Fruit fly (Drosophila melanogaster): ENCODE data around the gene UGP.

The UGP gene

dm6 chr3L:9304393-9304792 lies 54.3 kb downstream of the UGP start:
- TF ChIP-seq psq (optimal IDR thresholded peaks at IDR 0.05) = no peak
- TF ChIP-seq EcR (GFP tag; optimal IDR thresholded peaks at IDR 0.05) = no peak
- TF ChIP-seq Dll (optimal IDR thresholded peaks at IDR 0.05) = no peak
- no peak for TF ChIP-seq pan (optimal IDR thresholded peaks at IDR 0.05)
- TF ChIP-seq usp (GFP tag; optimal IDR thresholded peaks at IDR 0.05) = no peak
- no peak for TF ChIP-seq CG8478 (optimal IDR thresholded peaks at IDR 0.05)

Measured in whole organism.